Worm (Caenorhabditis elegans) whole organism, L3 larva: ENCODE measurements around the gene rsa-2.

Source experiments
- aly-2 ChIP-seq: fragments of 150-350 bp; optimal IDR thresholded peaks from 2 replicates; lab custom pipeline; 2014; ENCODE audit warnings: missing biosample characterization, missing genetic modification characterization
- ama-1 ChIP-seq: fragments of 150-350 bp; optimal IDR thresholded peaks from 2 replicates; lab custom pipeline; 2018
- ceh-16 ChIP-seq: sonication (generic microtip); optimal IDR thresholded peaks from 2 replicates; lab custom pipeline; 2017; ENCODE audit warnings: missing biosample characterization, missing genetic modification characterization
- ceh-82 ChIP-seq: fragments of 150-350 bp; optimal IDR thresholded peaks from 2 replicates; lab custom pipeline; 2014; ENCODE audit warnings: missing biosample characterization, missing genetic modification characterization
- elt-3 ChIP-seq, 3 experiments: fragments of 150-350 bp in 1 of 3; sonication (generic microtip) in 2 of 3; optimal IDR thresholded peaks; 2 replicates in 2 of 3; 4 replicates in 1 of 3; lab custom pipeline; 2014 to 2017; ENCODE audit warnings: missing biosample characterization in 3 of 3, missing genetic modification characterization in 3 of 3
- jun-1 ChIP-seq: fragments of 150-350 bp; optimal IDR thresholded peaks from 2 replicates; lab custom pipeline; 2014; ENCODE audit warnings: missing biosample characterization, missing genetic modification reagents, missing genetic modification characterization
- nhr-237 ChIP-seq: fragments of 150-350 bp; optimal IDR thresholded peaks from 2 replicates; lab custom pipeline; 2014; ENCODE audit warnings: missing biosample characterization, missing genetic modification characterization
- nhr-25 ChIP-seq: sonication (generic microtip); optimal IDR thresholded peaks from 2 replicates; lab custom pipeline; 2017; ENCODE audit warnings: missing biosample characterization, missing genetic modification characterization
- nhr-28 ChIP-seq: fragments of 150-350 bp; optimal IDR thresholded peaks from 2 replicates; lab custom pipeline; 2014; ENCODE audit warnings: missing biosample characterization, missing genetic modification characterization
- pqm-1 ChIP-seq: fragments of 150-350 bp; optimal IDR thresholded peaks from 2 replicates; lab custom pipeline; 2017; ENCODE audit warnings: missing biosample characterization, missing genetic modification characterization, inconsistent platforms
- tbx-2 ChIP-seq: sonication (generic microtip); optimal IDR thresholded peaks from 2 replicates; lab custom pipeline; 2016; ENCODE audit warnings: mild to moderate bottlenecking, missing genetic modification characterization, missing compliant biosample characterization
- unc-39 ChIP-seq: sonication (generic microtip); optimal IDR thresholded peaks from 4 replicates; lab custom pipeline; 2017; ENCODE audit warnings: missing biosample characterization, missing genetic modification characterization
- ztf-4 ChIP-seq: fragments of 150-350 bp; optimal IDR thresholded peaks from 2 replicates; lab custom pipeline; 2014; ENCODE audit warnings: missing biosample characterization, missing genetic modification characterization

DNA sequence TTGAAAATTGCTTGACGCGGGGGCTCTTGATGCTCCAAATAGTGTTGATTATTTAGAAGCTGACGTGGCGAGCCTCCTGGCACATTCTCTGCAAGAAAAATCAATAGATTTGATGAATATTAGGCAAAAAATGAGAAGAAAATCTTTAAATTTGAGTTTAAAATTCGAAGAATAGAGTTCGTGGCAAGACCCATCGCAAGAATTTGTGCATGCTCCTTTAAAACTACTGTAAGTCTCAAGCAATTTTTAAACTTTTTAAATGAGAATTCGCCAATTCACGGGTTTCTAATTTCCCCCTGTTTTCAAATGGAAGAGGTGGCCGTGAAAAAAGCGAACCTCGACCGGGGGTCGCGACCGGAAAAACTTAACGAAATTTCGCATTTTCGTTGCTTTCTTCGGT lies 50.6 kb downstream of the rsa-2 start:
- TF ChIP-seq jun-1 (tag; lab: Kevin White, UChicago) (no peak), ceh-16 (tag; lab: Kevin White, UChicago) (no peak), ceh-82 (tag; lab: Kevin White, UChicago) (no peak), elt-3 (tag; optimal IDR thresholded peaks at IDR 0.05; lab: Kevin White, UChicago) (no peak), aly-2 (no peak), nhr-25 (no peak), ama-1 (lab: Kevin White, UChicago) (no peak), ztf-4 (tag; lab: Kevin White, UChicago) (no peak), pqm-1 (tag; lab: Kevin White, UChicago) (no peak), nhr-28 (tag; lab: Kevin White, UChicago) (no peak), tbx-2 (tag; lab: Kevin White, UChicago) (no peak), nhr-237 (tag; lab: Kevin White, UChicago) (no peak), unc-39 (no peak)
